Worm (Caenorhabditis elegans): ENCODE measurements around the gene Y45F10B.9.
A peak's percentile ranks its signal among the peaks of the same experiment; 100 is the strongest.

Y45F10B.9 gene

ce11 chrIV:13564284-13564683, 33.4 kb downstream of the Y45F10B.9 start:
- peak; percentile 67 for TF ChIP-seq ces-1 (GFP tag; optimal IDR thresholded peaks at IDR 0.05)
- TF ChIP-seq ztf-11 (tag; optimal IDR thresholded peaks at IDR 0.05): no peak
- no peak for TF ChIP-seq blmp-1 (tag; optimal IDR thresholded peaks at IDR 0.05)
- no peak for TF ChIP-seq unc-62 (GFP tag; optimal IDR thresholded peaks at IDR 0.05)

ce11 chrIV:13561629-13562028, 36.1 kb downstream of the Y45F10B.9 start, which contains the start of the genes Y45F10B.13 and qui-1:
TSS of gene Y45F10B.13 (minus strand) at chrIV:13561729.
TSS of gene qui-1 (plus strand) at chrIV:13561861.
- peak; percentile 56 for TF ChIP-seq unc-120 (tag; optimal IDR thresholded peaks at IDR 0.05; ENCODE audit: poor library complexity, severe bottlenecking)
- peak; percentile 1 for TF ChIP-seq ces-1 (GFP tag; optimal IDR thresholded peaks at IDR 0.05)
- no peak for TF ChIP-seq zip-8 (tag; optimal IDR thresholded peaks at IDR 0.05)

ce11 chrIV:13559020-13559419, 38.7 kb downstream of the Y45F10B.9 start:
- no peak for TF ChIP-seq unc-62 (GFP tag; optimal IDR thresholded peaks at IDR 0.05)
- no peak for TF ChIP-seq nhr-28 (tag; optimal IDR thresholded peaks at IDR 0.05)
- TF ChIP-seq elt-1 (tag; optimal IDR thresholded peaks at IDR 0.05; ENCODE audit: borderline replicate concordance, insufficient read depth): no peak
- TF ChIP-seq elt-3 (tag; optimal IDR thresholded peaks at IDR 0.05): no peak
- no peak for TF ChIP-seq nhr-12 (tag; optimal IDR thresholded peaks at IDR 0.05)
- no peak for TF ChIP-seq zip-8 (tag; optimal IDR thresholded peaks at IDR 0.05)
- no peak for TF ChIP-seq ceh-43 (GFP tag; optimal IDR thresholded peaks at IDR 0.05)
- TF ChIP-seq unc-39 (tag; optimal IDR thresholded peaks at IDR 0.05): no peak
- no peak for TF ChIP-seq blmp-1 (tag; optimal IDR thresholded peaks at IDR 0.05)

- TF ChIP-seq nhr-2 (tag; optimal IDR thresholded peaks at IDR 0.05) (no peak), hlh-1 (tag; optimal IDR thresholded peaks at IDR 0.05) (peak; percentile 86)
Measured at ce11 chrIV:13557393-13557792, 40.3 kb downstream of the Y45F10B.9 start.

ce11 chrIV:13555508-13555907, 42.2 kb downstream of the Y45F10B.9 start:
- TF ChIP-seq ces-1 (GFP tag; optimal IDR thresholded peaks at IDR 0.05) (peak; percentile 64), nhr-76 (tag; optimal IDR thresholded peaks at IDR 0.05) (no peak), ham-2 (GFP tag; optimal IDR thresholded peaks at IDR 0.05) (no peak), M03D4.4 (tag; optimal IDR thresholded peaks at IDR 0.05) (no peak), bed-3 (GFP tag; optimal IDR thresholded peaks at IDR 0.05) (no peak)

- TF ChIP-seq lin-13 (tag; optimal IDR thresholded peaks at IDR 0.05): no peak
- peak; percentile 62 for TF ChIP-seq ces-1 (GFP tag; optimal IDR thresholded peaks at IDR 0.05)
- no peak for TF ChIP-seq pha-4 (tag; optimal IDR thresholded peaks at IDR 0.05)
Measured at ce11 chrIV:13554350-13554749, 43.4 kb downstream of the Y45F10B.9 start.

- TF ChIP-seq M03D4.4 (tag; optimal IDR thresholded peaks at IDR 0.05): peak; percentile 54
- TF ChIP-seq flh-1 (GFP tag; optimal IDR thresholded peaks at IDR 0.05): no peak
- peak; percentile 50 for TF ChIP-seq sptf-1 (tag; optimal IDR thresholded peaks at IDR 0.05)
- no peak for TF ChIP-seq ham-2 (GFP tag; optimal IDR thresholded peaks at IDR 0.05)
Measured at ce11 chrIV:13549350-13549749, 48.4 kb downstream of the Y45F10B.9 start.

ce11 chrIV:13548188-13548587, 49.5 kb downstream of the Y45F10B.9 start, which contains the start of gene F52G2.3:
TSS of gene F52G2.3 (minus strand) at chrIV:13548230.
- TF ChIP-seq sem-2 (GFP tag; optimal IDR thresholded peaks at IDR 0.05): no peak
- TF ChIP-seq mls-2 (tag; optimal IDR thresholded peaks at IDR 0.05): no peak
- TF ChIP-seq flh-1 (GFP tag; optimal IDR thresholded peaks at IDR 0.05): no peak

Data from whole organism, mixed stage, embryonic.